Fruit fly (Drosophila melanogaster): ENCODE data around the gene Rpn2.

Gene Rpn2

dm6 chr3R:29124128-29124527 lies 29.2 kb upstream of the Rpn2 start (continued):
- TF ChIP-seq Gug (GFP tag; IDR thresholded peaks at IDR 0.05) (peak; percentile 54; the same call in 1 of the 2 replicates), Eip75B (GFP tag; optimal IDR thresholded peaks at IDR 0.05) (peak; percentile 89), ss (GFP tag; optimal IDR thresholded peaks at IDR 0.05) (peak in 1 of 2 experiments; percentile 58), CG7368 (GFP tag; optimal IDR thresholded peaks at IDR 0.05) (peak; percentile 85), CG15336 (GFP tag; IDR thresholded peaks at IDR 0.05) (peak; percentile 62), CG8632 (GFP tag; optimal IDR thresholded peaks at IDR 0.05) (peak; percentile 82), CG10669 (GFP tag; optimal IDR thresholded peaks at IDR 0.05) (peak; percentile 63), CG3032 (tag; optimal IDR thresholded peaks at IDR 0.05) (peak; percentile 68), spab (GFP tag; optimal IDR thresholded peaks at IDR 0.05) (no peak), net (GFP tag; optimal IDR thresholded peaks at IDR 0.05) (peak; percentile 42), CG6163 (GFP tag; IDR thresholded peaks at IDR 0.05) (peak; percentile 90), CG16779 (tag; optimal IDR thresholded peaks at IDR 0.05) (no peak), CG31627 (GFP tag; optimal IDR thresholded peaks at IDR 0.05) (peak; percentile 93), CG1621 (tag; optimal IDR thresholded peaks at IDR 0.05) (peak; percentile 48), CG11294 (GFP tag; IDR thresholded peaks at IDR 0.05) (peak; percentile 46; the same call in 1 of the 2 replicates), topi (GFP tag; optimal IDR thresholded peaks at IDR 0.05) (peak; percentile 88), CG4318 (GFP tag; optimal IDR thresholded peaks at IDR 0.05) (no peak), dac (GFP tag; optimal IDR thresholded peaks at IDR 0.05) (peak; percentile 36), Ets96B (tag; optimal IDR thresholded peaks at IDR 0.05) (peak; percentile 69), acj6 (GFP tag; optimal IDR thresholded peaks at IDR 0.05) (peak; percentile 81), fd85E (GFP tag; optimal IDR thresholded peaks at IDR 0.05) (peak; percentile 14), cyc (GFP tag; optimal IDR thresholded peaks at IDR 0.05) (peak; percentile 89), Lpt (GFP tag; optimal IDR thresholded peaks at IDR 0.05) (no peak), lz (GFP tag; optimal IDR thresholded peaks at IDR 0.05) (peak; percentile 89)

dm6 chr3R:29130902-29131621 lies 22.3 kb upstream of the Rpn2 start, which contains the start of the genes dgt6 and Vha100-1:
Gene dgt6, minus strand, starts transcription at chr3R:29130972.
Gene Vha100-1, plus strand, starts transcription at chr3R:29131193.
- TF ChIP-seq esn (GFP tag; optimal IDR thresholded peaks at IDR 0.05) (peak; percentile 20), svp (GFP tag) (no peak), spab (GFP tag; optimal IDR thresholded peaks at IDR 0.05) (no peak), Sox14 (GFP tag; optimal IDR thresholded peaks at IDR 0.05) (peak; percentile 55), CG3032 (tag; optimal IDR thresholded peaks at IDR 0.05) (peak; percentile 48), cyc (GFP tag; optimal IDR thresholded peaks at IDR 0.05) (peak; percentile 39)

- TF ChIP-seq CG4318 (GFP tag; optimal IDR thresholded peaks at IDR 0.05) (no peak), fkh (GFP tag; optimal IDR thresholded peaks at IDR 0.05) (peak; percentile 82)
These were observed 14.9 kb upstream of the Rpn2 start, which contains the start of the genes Alg13 and superdeath for dm6 chr3R:29138407-29138806. Gene Alg13, minus strand, starts transcription at chr3R:29138573. Gene superdeath, plus strand, starts transcription at chr3R:29138662.

dm6 chr3R:29138961-29139527 lies 14.3 kb upstream of the Rpn2 start:
- TF ChIP-seq vri (GFP tag; optimal IDR thresholded peaks at IDR 0.05) (no peak), esn (GFP tag; optimal IDR thresholded peaks at IDR 0.05) (no peak), CG7368 (GFP tag; optimal IDR thresholded peaks at IDR 0.05) (no peak), CG11294 (GFP tag; IDR thresholded peaks at IDR 0.05) (peak; percentile 28; the same call in 1 of the 2 replicates)
